Fruit fly (Drosophila melanogaster): ENCODE data around the gene FoxK.

FoxK gene

DNA sequence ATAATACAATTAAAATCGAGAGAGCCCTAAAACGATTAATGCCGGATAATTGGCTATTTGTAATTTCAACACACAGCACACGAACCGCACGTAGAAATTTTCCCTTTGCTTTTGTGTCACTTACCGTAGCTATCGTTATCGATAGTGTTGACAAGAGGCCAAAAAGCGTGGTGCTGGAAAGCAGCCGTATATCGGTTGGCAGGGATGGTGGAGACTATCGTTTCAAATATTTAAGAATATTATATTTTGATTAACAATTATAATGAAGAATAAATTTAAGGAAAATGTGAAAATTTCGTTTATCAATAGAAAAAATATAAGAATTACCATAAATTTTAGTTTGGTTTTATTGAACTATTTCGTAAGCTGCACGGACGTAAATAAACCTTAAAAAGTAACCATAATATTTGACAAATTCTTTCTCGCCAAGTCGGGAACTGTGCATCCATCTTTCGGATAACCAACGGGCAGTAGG is 27.5 kb downstream of the FoxK start, which contains the start of gene JIL-1 (continued):
- TF ChIP-seq cad (GFP tag; optimal IDR thresholded peaks at IDR 0.05) (no peak), Awh (GFP tag; IDR thresholded peaks at IDR 0.05) (no peak), Ada2b (GFP tag; IDR thresholded peaks at IDR 0.05) (peak; percentile 66), CG31365 (tag; optimal IDR thresholded peaks at IDR 0.05) (no peak), HLHmδ (GFP tag; optimal IDR thresholded peaks at IDR 0.05) (peak; percentile 10), phol (tag; optimal IDR thresholded peaks at IDR 0.05) (peak; percentile 65), CG11398 (GFP tag; optimal IDR thresholded peaks at IDR 0.05) (no peak), Ets65A (GFP tag) (peak; percentile 96), ab (GFP tag; optimal IDR thresholded peaks at IDR 0.05) (no peak), Dfd (GFP tag; optimal IDR thresholded peaks at IDR 0.05) (no peak), pb (GFP tag; optimal IDR thresholded peaks at IDR 0.05) (no peak), esg (GFP tag; conservative IDR thresholded peaks at IDR 0.05) (peak; percentile 42; the same call in 1 of the 2 replicates), da (GFP tag; optimal IDR thresholded peaks at IDR 0.05) (no peak)

DNA sequence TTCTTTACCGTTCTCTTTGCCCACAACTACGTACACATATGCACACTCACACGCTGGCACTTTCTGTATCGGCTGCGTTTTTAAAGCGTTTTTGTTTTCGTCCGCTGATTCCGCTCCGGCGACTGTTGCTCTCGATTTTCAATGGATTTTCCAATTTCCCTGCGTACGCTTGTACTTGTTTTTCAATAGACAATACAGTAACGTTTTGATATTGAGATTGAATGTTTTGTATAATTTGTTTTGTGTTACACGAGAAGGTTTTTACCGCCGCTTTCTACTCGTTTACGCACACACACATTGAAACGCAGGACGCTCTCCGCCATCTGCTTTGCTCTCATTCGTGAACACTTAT is 28.0 kb downstream of the FoxK start:
- no peak for TF ChIP-seq CG15011 (GFP tag; optimal IDR thresholded peaks at IDR 0.05)
- no peak for TF ChIP-seq CG1792 (GFP tag; optimal IDR thresholded peaks at IDR 0.05)
- no peak for TF ChIP-seq CG14050 (GFP tag; IDR thresholded peaks at IDR 0.05)
- no peak for TF ChIP-seq CG9215 (GFP tag; IDR thresholded peaks at IDR 0.05)
- TF ChIP-seq Trl (optimal IDR thresholded peaks at IDR 0.05): peak; percentile 34 to 66
- TF ChIP-seq Trl (GFP tag; optimal IDR thresholded peaks at IDR 0.05): no peak
- no peak for TF ChIP-seq CG18599 (GFP tag; optimal IDR thresholded peaks at IDR 0.05)
- TF ChIP-seq CG12942 (GFP tag; optimal IDR thresholded peaks at IDR 0.05): no peak
- peak; percentile 89 for TF ChIP-seq cg (GFP tag; optimal IDR thresholded peaks at IDR 0.05)
- TF ChIP-seq lmd (GFP tag; IDR thresholded peaks at IDR 0.05): no peak
- peak; percentile 3 for TF ChIP-seq CHES-1-like (GFP tag; optimal IDR thresholded peaks at IDR 0.05)
- TF ChIP-seq sqz (GFP tag; optimal IDR thresholded peaks at IDR 0.05): no peak
- TF ChIP-seq Dll (GFP tag; IDR thresholded peaks at IDR 0.05; ENCODE audit: partially characterized antibody): no peak
- TF ChIP-seq CG10959 (GFP tag; IDR thresholded peaks at IDR 0.05): no peak

DNA sequence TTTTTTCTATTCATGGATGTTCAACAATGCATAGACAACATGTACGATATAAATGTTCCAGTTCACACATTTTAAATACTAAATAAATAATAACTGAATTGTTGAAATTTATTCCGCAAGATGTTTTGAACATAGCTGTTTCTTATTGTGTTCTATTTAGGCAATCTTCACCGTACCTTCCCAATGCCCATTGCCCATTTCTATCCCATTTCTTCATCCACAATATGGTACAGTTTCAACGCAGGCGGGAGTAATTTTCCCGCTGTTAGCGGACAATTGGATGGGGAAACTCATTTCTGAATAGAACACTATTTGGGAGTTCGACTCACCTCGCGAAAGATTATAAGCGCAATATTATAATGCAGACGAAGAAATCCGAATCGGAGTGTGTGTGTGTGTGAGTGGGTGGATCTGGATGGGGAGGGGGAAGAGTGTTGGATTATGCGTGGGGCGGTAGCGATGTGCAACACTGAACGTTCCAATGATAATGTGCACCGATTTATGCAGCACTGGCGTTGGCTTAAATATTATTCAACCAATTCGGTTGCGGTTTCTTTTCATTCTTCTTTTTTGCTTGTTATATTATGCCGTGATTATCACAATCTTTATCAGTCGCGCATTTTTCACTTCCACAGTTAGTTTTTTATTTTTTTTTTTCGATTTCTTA is 28.5 kb downstream of the FoxK start:
- TF ChIP-seq Asciz (GFP tag; optimal IDR thresholded peaks at IDR 0.05) (peak; percentile 14), CG4617 (GFP tag; optimal IDR thresholded peaks at IDR 0.05; ENCODE audit: borderline replicate concordance) (peak; percentile 94), CG15011 (GFP tag; optimal IDR thresholded peaks at IDR 0.05) (no peak), HHEX (GFP tag; optimal IDR thresholded peaks at IDR 0.05) (peak; percentile 69), Six4 (GFP tag; optimal IDR thresholded peaks at IDR 0.05) (peak; percentile 28), schlank (tag; optimal IDR thresholded peaks at IDR 0.05) (no peak), CG9215 (GFP tag; IDR thresholded peaks at IDR 0.05) (0 out of 2 replicates have a peak, but pooled peaks have one; percentile 6), gcm (GFP tag; optimal IDR thresholded peaks at IDR 0.05) (no peak), CG4404 (GFP tag; IDR thresholded peaks at IDR 0.05) (0 out of 2 replicates have a peak, but pooled peaks have one; percentile 24), cas (GFP tag; IDR thresholded peaks at IDR 0.05) (no peak), CG17359 (tag; optimal IDR thresholded peaks at IDR 0.05) (peak; percentile 30), E2f2 (GFP tag; IDR thresholded peaks at IDR 0.05) (peak; percentile 34; the same call in 1 of the 2 replicates), zfh1 (GFP tag; IDR thresholded peaks at IDR 0.05) (peak; percentile 66; the same call in 2 of the 3 replicates), vfl (GFP tag; optimal IDR thresholded peaks at IDR 0.05) (peak; percentile 22), Chrac-16 (GFP tag; optimal IDR thresholded peaks at IDR 0.05) (peak; percentile 30), CG10979 (tag; optimal IDR thresholded peaks at IDR 0.05) (peak; percentile 23), ewg (GFP tag; optimal IDR thresholded peaks at IDR 0.05) (peak; percentile 7), CoRest (tag; optimal IDR thresholded peaks at IDR 0.05) (no peak), CG2202 (tag; optimal IDR thresholded peaks at IDR 0.05) (no peak), fd3F (GFP tag; optimal IDR thresholded peaks at IDR 0.05) (no peak), chn (GFP tag; optimal IDR thresholded peaks at IDR 0.05) (peak; percentile 88), CG17186 (GFP tag; optimal IDR thresholded peaks at IDR 0.05) (peak; percentile 27), jumu (GFP tag; optimal IDR thresholded peaks at IDR 0.05) (peak; percentile 78), wek (GFP tag; optimal IDR thresholded peaks at IDR 0.05) (no peak)
